Worm (Caenorhabditis elegans): ENCODE measurements around the gene srh-109.
A peak's percentile ranks its signal among the peaks of the same experiment; 100 is the strongest.

- TF ChIP-seq spr-1 (tag; optimal IDR thresholded peaks at IDR 0.05) (no peak), aly-2 (tag; optimal IDR thresholded peaks at IDR 0.05) (no peak), nhr-77 (tag; optimal IDR thresholded peaks at IDR 0.05) (no peak), lin-13 (GFP tag; optimal IDR thresholded peaks at IDR 0.05) (no peak), aha-1 (tag) (peak; percentile 54), lsy-2 (tag; optimal IDR thresholded peaks at IDR 0.05) (no peak), lin-29 (GFP tag; IDR thresholded peaks at IDR 0.05) (no peak)
Measured at ce11 chrV:17236345-17236744, 16.1 kb upstream of the srh-109 start, which contains the start of gene T19C9.10.

All from whole organism, L4 larva.